Fruit fly (Drosophila melanogaster) whole organism, embryonic: Measurements from ENCODE around the gene Cul5.

ENCODE experiments used
- Bteb2 ChIP-seq: fragments of 200-800 bp; sonication (Bioruptor generic); optimal IDR thresholded peaks from 2 replicates; lab custom pipeline; 2016; ENCODE audit warnings: missing biosample characterization, missing genetic modification characterization
- CG10979 ChIP-seq: fragments of 200-800 bp; sonication (Bioruptor generic); optimal IDR thresholded peaks from 2 replicates; lab custom pipeline; 2018; ENCODE audit warnings: missing biosample characterization, mild to moderate bottlenecking, missing genetic modification characterization, moderate library complexity
- CG11085 ChIP-seq: fragments of 200-800 bp; sonication (Bioruptor generic); IDR thresholded peaks from 2 replicates; pipeline ENCODE4 v1.3.6; 2022; ENCODE audit warnings: missing biosample characterization, missing genetic modification characterization
- CG12104 ChIP-seq: fragments of 200-800 bp; sonication (Bioruptor generic); optimal IDR thresholded peaks from 3 replicates; lab custom pipeline; 2016; ENCODE audit warnings: missing biosample characterization, missing genetic modification characterization
- CG12155 ChIP-seq: fragments of 200-800 bp; sonication (Bioruptor generic); optimal IDR thresholded peaks from 3 replicates; lab custom pipeline; 2016; ENCODE audit warnings: missing biosample characterization, missing genetic modification characterization
- CG13775 ChIP-seq: fragments of 200-800 bp; sonication (Bioruptor generic); optimal IDR thresholded peaks from 3 replicates; lab custom pipeline; 2017; ENCODE audit warnings: missing biosample characterization, mild to moderate bottlenecking, missing genetic modification characterization
- CG16815 ChIP-seq: fragments of 200-800 bp; sonication (Bioruptor generic); optimal IDR thresholded peaks from 3 replicates; lab custom pipeline; 2017; ENCODE audit warnings: missing biosample characterization, mild to moderate bottlenecking, missing genetic modification characterization
- CG17186 ChIP-seq: fragments of 200-800 bp; sonication (Bioruptor generic); optimal IDR thresholded peaks from 3 replicates; lab custom pipeline; 2017; ENCODE audit warnings: missing biosample characterization, missing genetic modification reagents, missing genetic modification characterization
- CG17361 ChIP-seq: fragments of 200-800 bp; sonication (Bioruptor generic); IDR thresholded peaks from 3 replicates; pipeline ENCODE4 v1.3.6; 2022; ENCODE audit warnings: missing biosample characterization, missing genetic modification characterization
- CG17802 ChIP-seq: fragments of 200-800 bp; sonication (Bioruptor generic); optimal IDR thresholded peaks from 2 replicates; lab custom pipeline; 2018; ENCODE audit warnings: missing biosample characterization, mild to moderate bottlenecking, missing genetic modification characterization, moderate library complexity
- CG4328 ChIP-seq: fragments of 200-800 bp; sonication (Bioruptor generic); optimal IDR thresholded peaks from 3 replicates; lab custom pipeline; 2017; ENCODE audit warnings: missing biosample characterization, missing genetic modification reagents, missing genetic modification characterization
- CG4404 ChIP-seq: fragments of 200-800 bp; sonication (Bioruptor generic); IDR thresholded peaks from 2 replicates; pipeline ENCODE4 v1.3.6; 2022; ENCODE audit warnings: missing biosample characterization, missing genetic modification characterization
- CG4854 ChIP-seq: fragments of 200-800 bp; sonication (Bioruptor generic); optimal IDR thresholded peaks from 2 replicates; lab custom pipeline; 2016; ENCODE audit warnings: missing biosample characterization, missing genetic modification characterization, inconsistent platforms
- CG5245 ChIP-seq: fragments of 200-800 bp; sonication (Bioruptor generic); optimal IDR thresholded peaks from 3 replicates; lab custom pipeline; 2016; ENCODE audit warnings: missing biosample characterization, missing genetic modification characterization
- CG6813 ChIP-seq: fragments of 200-800 bp; sonication (Bioruptor generic); optimal IDR thresholded peaks from 2 replicates; lab custom pipeline; 2017; ENCODE audit warnings: missing biosample characterization, missing genetic modification characterization, mild to moderate bottlenecking, moderate library complexity, missing genetic modification reagents
- CG7963 ChIP-seq: fragments of 200-800 bp; sonication (Bioruptor generic); IDR thresholded peaks from 3 replicates; pipeline ENCODE4 v1.3.6; 2022; ENCODE audit warnings: missing biosample characterization, missing genetic modification characterization; ENCODE audit not compliant: partially characterized antibody
- CG8089 ChIP-seq: fragments of 200-800 bp; sonication (Bioruptor generic); optimal IDR thresholded peaks from 3 replicates; lab custom pipeline; 2016; ENCODE audit warnings: missing biosample characterization, missing genetic modification characterization
- CG8281 ChIP-seq: fragments of 200-800 bp; sonication (Bioruptor generic); optimal IDR thresholded peaks from 2 replicates; lab custom pipeline; 2018; ENCODE audit warnings: missing biosample characterization, mild to moderate bottlenecking, missing genetic modification characterization, moderate library complexity
- CHES-1-like ChIP-seq: fragments of 200-800 bp; sonication (Bioruptor generic); optimal IDR thresholded peaks from 2 replicates; lab custom pipeline; 2016; ENCODE audit warnings: missing biosample characterization, missing genetic modification characterization
- Dfd ChIP-seq, 2 experiments: fragments of >200 bp; optimal IDR thresholded peaks; 2 replicates each; lab custom pipeline; 2017; ENCODE audit warnings: missing biosample characterization in 2 of 2, missing genetic modification characterization in 2 of 2
- Fer3 ChIP-seq: fragments of 200-800 bp; sonication (Bioruptor generic); optimal IDR thresholded peaks from 2 replicates; lab custom pipeline; 2018; ENCODE audit warnings: missing biosample characterization, mild to moderate bottlenecking, missing genetic modification characterization, moderate library complexity
- Hr3 ChIP-seq: fragments of 200-800 bp; sonication (Bioruptor generic); optimal IDR thresholded peaks from 3 replicates; lab custom pipeline; 2016; ENCODE audit warnings: missing biosample characterization, missing genetic modification characterization
- Jarid2 ChIP-seq: fragments of 200-800 bp; sonication (Bioruptor generic); optimal IDR thresholded peaks from 3 replicates; lab custom pipeline; 2017; ENCODE audit warnings: mild to moderate bottlenecking, missing biosample characterization, missing genetic modification reagents, missing genetic modification characterization
- NfI ChIP-seq: fragments of 200-800 bp; sonication (Bioruptor generic); optimal IDR thresholded peaks from 3 replicates; lab custom pipeline; 2018; ENCODE audit warnings: missing biosample characterization, mild to moderate bottlenecking, missing genetic modification characterization, moderate library complexity
- Opbp ChIP-seq: fragments of 200-800 bp; sonication (Bioruptor generic); IDR thresholded peaks from 3 replicates; pipeline ENCODE4 v1.3.6; 2022; ENCODE audit warnings: missing biosample characterization, missing genetic modification characterization; ENCODE audit not compliant: partially characterized antibody
- Ravus ChIP-seq: fragments of 200-800 bp; sonication (Bioruptor generic); IDR thresholded peaks from 2 replicates; pipeline ENCODE4 v1.3.6; 2022; ENCODE audit warnings: missing biosample characterization, missing genetic modification characterization
- Scr ChIP-seq: fragments of 200-800 bp; sonication (Bioruptor generic); IDR thresholded peaks from 2 replicates; pipeline ENCODE4 v1.3.6; 2022; ENCODE audit warnings: missing biosample characterization, missing genetic modification characterization; ENCODE audit not compliant: partially characterized antibody
- bigmax ChIP-seq: fragments of 200-800 bp; sonication (Bioruptor generic); optimal IDR thresholded peaks from 2 replicates; lab custom pipeline; 2018; ENCODE audit warnings: missing biosample characterization, mild to moderate bottlenecking, missing genetic modification characterization
- chm ChIP-seq: fragments of 200-800 bp; sonication (Bioruptor generic); IDR thresholded peaks from 2 replicates; pipeline ENCODE4 v1.3.6; 2022; ENCODE audit warnings: missing biosample characterization, missing genetic modification characterization
- dmrt99B ChIP-seq: fragments of 200-800 bp; sonication (Bioruptor generic); optimal IDR thresholded peaks from 2 replicates; lab custom pipeline; 2018; ENCODE audit warnings: missing biosample characterization, mild to moderate bottlenecking, missing genetic modification characterization, moderate library complexity
- fd3F ChIP-seq: fragments of 200-800 bp; sonication (Bioruptor generic); optimal IDR thresholded peaks from 2 replicates; lab custom pipeline; 2018; ENCODE audit warnings: missing biosample characterization, mild to moderate bottlenecking, missing genetic modification characterization, moderate library complexity
- gem ChIP-seq: fragments of 200-800 bp; sonication (Bioruptor generic); optimal IDR thresholded peaks from 2 replicates; lab custom pipeline; 2019; ENCODE audit warnings: missing biosample characterization, mild to moderate bottlenecking, missing genetic modification characterization, moderate library complexity
- hb ChIP-seq: fragments of 200-800 bp; sonication (Bioruptor generic); IDR thresholded peaks from 3 replicates; pipeline ENCODE4 v1.3.6; 2022; ENCODE audit warnings: missing biosample characterization, missing genetic modification characterization; ENCODE audit not compliant: partially characterized antibody
- hbn ChIP-seq: fragments of 200-800 bp; sonication (Bioruptor generic); IDR thresholded peaks from 2 replicates; pipeline ENCODE4 v1.3.6; 2022; ENCODE audit warnings: missing biosample characterization, missing genetic modification characterization; ENCODE audit not compliant: partially characterized antibody
- her ChIP-seq: fragments of 200-800 bp; sonication (Bioruptor generic); optimal IDR thresholded peaks from 2 replicates; lab custom pipeline; 2016; ENCODE audit warnings: missing biosample characterization, missing genetic modification characterization
- knrl ChIP-seq: fragments of 200-800 bp; sonication (Bioruptor generic); IDR thresholded peaks from 3 replicates; pipeline ENCODE4 v1.3.6; 2022; ENCODE audit warnings: missing biosample characterization, missing genetic modification characterization; ENCODE audit not compliant: partially characterized antibody
- onecut ChIP-seq: fragments of 200-800 bp; sonication (Bioruptor generic); IDR thresholded peaks from 2 replicates; pipeline ENCODE4 v1.3.6; 2022; ENCODE audit warnings: missing biosample characterization, missing genetic modification characterization
- pros ChIP-seq: fragments of 200-800 bp; sonication (Bioruptor generic); optimal IDR thresholded peaks from 3 replicates; lab custom pipeline; 2019; ENCODE audit warnings: missing biosample characterization, mild to moderate bottlenecking, missing genetic modification characterization, moderate library complexity
- row ChIP-seq: fragments of 200-800 bp; sonication (Bioruptor generic); IDR thresholded peaks from 3 replicates; pipeline ENCODE4 v1.3.6; 2022; ENCODE audit warnings: missing biosample characterization, missing genetic modification characterization
- scrt ChIP-seq: fragments of 200-800 bp; sonication (Bioruptor generic); optimal IDR thresholded peaks from 2 replicates; lab custom pipeline; 2018; ENCODE audit warnings: missing biosample characterization, mild to moderate bottlenecking, missing genetic modification characterization, moderate library complexity
- seq ChIP-seq: fragments of 200-800 bp; sonication (Bioruptor generic); IDR thresholded peaks from 2 replicates; pipeline ENCODE4 v1.3.6; 2022; ENCODE audit warnings: missing biosample characterization, missing genetic modification characterization
- sug ChIP-seq: fragments of 200-800 bp; optimal IDR thresholded peaks from 2 replicates; lab custom pipeline; 2019; ENCODE audit warnings: missing biosample characterization, mild to moderate bottlenecking, missing genetic modification characterization, moderate library complexity
- tin ChIP-seq: fragments of 200-800 bp; sonication (Bioruptor generic); optimal IDR thresholded peaks from 3 replicates; lab custom pipeline; 2016; ENCODE audit warnings: missing biosample characterization, missing genetic modification characterization
- tio ChIP-seq: fragments of 200-800 bp; sonication (Bioruptor generic); optimal IDR thresholded peaks from 2 replicates; lab custom pipeline; 2017; ENCODE audit warnings: missing biosample characterization, missing genetic modification characterization, inconsistent platforms
- trem ChIP-seq: fragments of 200-800 bp; optimal IDR thresholded peaks from 3 replicates; lab custom pipeline; 2019; ENCODE audit warnings: missing biosample characterization, mild to moderate bottlenecking, missing genetic modification characterization, moderate library complexity
- tup ChIP-seq: fragments of 200-800 bp; sonication (Bioruptor generic); optimal IDR thresholded peaks from 2 replicates; lab custom pipeline; 2016; ENCODE audit warnings: missing biosample characterization, mild to moderate bottlenecking, missing genetic modification characterization, moderate library complexity
- vfl ChIP-seq: fragments of 200-800 bp; sonication (Bioruptor generic); optimal IDR thresholded peaks from 2 replicates; lab custom pipeline; 2016; ENCODE audit warnings: missing biosample characterization, missing genetic modification characterization
- wdn ChIP-seq: fragments of 200-800 bp; sonication (Bioruptor generic); IDR thresholded peaks from 2 replicates; pipeline ENCODE4 v1.3.6; 2022; ENCODE audit warnings: missing biosample characterization, missing genetic modification characterization
- zen2 ChIP-seq: fragments of 200-800 bp; sonication (Bioruptor generic); IDR thresholded peaks from 3 replicates; pipeline ENCODE4 v1.3.6; 2022; ENCODE audit warnings: missing biosample characterization, missing genetic modification characterization; ENCODE audit not compliant: partially characterized antibody

The Cul5 gene

DNA sequence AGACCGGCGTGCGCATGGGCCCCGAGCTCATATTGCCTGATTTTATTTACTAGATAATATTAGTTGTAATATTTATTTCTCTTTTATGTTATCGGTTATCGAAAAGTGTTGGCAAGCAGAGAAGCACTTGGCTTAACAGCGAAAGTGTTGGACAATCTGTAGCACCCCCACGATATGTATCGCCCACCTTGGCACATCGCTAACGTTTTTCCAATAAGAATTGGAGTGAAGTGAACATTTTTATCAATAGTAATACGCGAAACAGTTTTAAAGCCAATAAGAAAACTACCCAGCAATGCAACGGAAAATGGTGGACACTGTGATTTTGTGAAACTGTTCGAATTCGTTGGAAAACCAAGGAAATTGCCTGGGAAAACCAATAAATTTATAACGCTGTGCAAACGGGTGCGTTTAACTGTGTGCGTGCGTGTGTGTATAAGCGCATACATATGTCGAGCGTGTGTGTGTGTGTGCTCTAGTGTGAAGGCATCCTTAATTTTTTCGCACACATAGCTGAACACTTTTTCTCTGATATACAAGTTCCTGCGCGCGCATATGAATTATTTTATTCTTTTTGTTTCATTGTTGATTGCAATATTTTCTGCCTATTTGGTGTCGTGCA, 23.7 kb downstream of the Cul5 start, which contains the start of the genes Slu7 and Pkc98E (continued):
- TF ChIP-seq CG4854 (GFP tag; lab: Kevin White, UChicago), result peak; percentile 62
- TF ChIP-seq pros (GFP tag; lab: Kevin White, UChicago), result no peak
- TF ChIP-seq tup (GFP tag; lab: Kevin White, UChicago), result peak; percentile 5
- peak; percentile 13 for TF ChIP-seq CG17802
- peak; percentile 55 for TF ChIP-seq CG11085 (GFP tag; lab: Robert Waterston, UW)
- peak; percentile 31; the same call in 1 of the 2 replicates for TF ChIP-seq CG4404 (GFP tag; lab: Robert Waterston, UW)
- peak; percentile 82 for TF ChIP-seq hbn (GFP tag; lab: Robert Waterston, UW)
- peak; percentile 9 for TF ChIP-seq CG12104 (GFP tag; lab: Kevin White, UChicago)
- TF ChIP-seq CG10979 (tag; lab: Kevin White, UChicago), result no peak
- TF ChIP-seq vfl (GFP tag; lab: Kevin White, UChicago), result peak; percentile 56
- peak; percentile 89 for TF ChIP-seq CG7963 (GFP tag; lab: Robert Waterston, UW)
- TF ChIP-seq tio (GFP tag; lab: Kevin White, UChicago), result no peak
- TF ChIP-seq Jarid2 (GFP tag; lab: Kevin White, UChicago), result no peak
- peak; percentile 64 for TF ChIP-seq NfI (GFP tag; lab: Kevin White, UChicago)
- TF ChIP-seq knrl (GFP tag; lab: Robert Waterston, UW), result peak; percentile 88
- TF ChIP-seq fd3F (GFP tag; lab: Kevin White, UChicago), result peak; percentile 28
- no peak for TF ChIP-seq CG6813 (GFP tag; lab: Kevin White, UChicago)
- TF ChIP-seq her (GFP tag; lab: Kevin White, UChicago), result peak; percentile 60
- TF ChIP-seq Hr3 (GFP tag; lab: Kevin White, UChicago), result peak; percentile 24
- TF ChIP-seq dmrt99B, result peak; percentile 18
- TF ChIP-seq tin (GFP tag; lab: Kevin White, UChicago), result peak; percentile 70
- no peak for TF ChIP-seq Ravus (GFP tag; lab: Robert Waterston, UW)
- peak; percentile 47 for TF ChIP-seq CG8089 (GFP tag; lab: Kevin White, UChicago)
- no peak for TF ChIP-seq bigmax (GFP tag; lab: Kevin White, UChicago)
- peak; percentile 51 for TF ChIP-seq Bteb2 (GFP tag; lab: Kevin White, UChicago)
- peak; percentile 52 for TF ChIP-seq sug (tag; lab: Kevin White, UChicago)
- peak; percentile 88 for TF ChIP-seq hb (GFP tag; lab: Robert Waterston, UW)
- TF ChIP-seq onecut (GFP tag; lab: Robert Waterston, UW), result peak; percentile 85
- TF ChIP-seq scrt (GFP tag; lab: Kevin White, UChicago), result peak; percentile 19
- no peak for TF ChIP-seq CG8281
- peak; percentile 81 for TF ChIP-seq zen2 (GFP tag; lab: Robert Waterston, UW)
- peak; percentile 15 for TF ChIP-seq CG4328 (GFP tag; lab: Kevin White, UChicago)
- TF ChIP-seq CG13775, result peak; percentile 9
- peak; percentile 61 for TF ChIP-seq trem (tag; lab: Kevin White, UChicago)
- peak; percentile 39 for TF ChIP-seq CG5245 (GFP tag; lab: Kevin White, UChicago)
- TF ChIP-seq row (GFP tag; lab: Robert Waterston, UW), result peak; percentile 55
- TF ChIP-seq CHES-1-like (GFP tag; lab: Kevin White, UChicago), result peak; percentile 66
- peak; percentile 91 for TF ChIP-seq Opbp (GFP tag; lab: Robert Waterston, UW)
- TF ChIP-seq wdn, result peak; percentile 52; the same call in 1 of the 2 replicates
- TF ChIP-seq Dfd (GFP tag; optimal IDR thresholded peaks at IDR 0.05; lab: Kevin White, UChicago), result no peak
- TF ChIP-seq Scr (GFP tag; lab: Robert Waterston, UW), result peak; percentile 89
- peak; percentile 18 for TF ChIP-seq gem (tag; lab: Kevin White, UChicago)
- TF ChIP-seq CG17361 (GFP tag; lab: Robert Waterston, UW), result peak; percentile 14; the same call in 2 of the 3 replicates
- no peak for TF ChIP-seq seq (GFP tag; lab: Robert Waterston, UW)
- peak; percentile 73 for TF ChIP-seq CG12155
- TF ChIP-seq CG16815 (GFP tag; lab: Kevin White, UChicago), result peak; percentile 30
- TF ChIP-seq chm (GFP tag; lab: Robert Waterston, UW), result peak; percentile 22; the same call in 1 of the 2 replicates
- no peak for TF ChIP-seq CG17186 (GFP tag; lab: Kevin White, UChicago)
- peak; percentile 51 for TF ChIP-seq Fer3
